Fruit fly (Drosophila melanogaster) whole organism, embryonic: ENCODE results near the gene CG34117.
A peak's percentile ranks its signal among the peaks of the same experiment; 100 is the strongest.

Experiments used
- Awh ChIP-seq: fragments of 200-800 bp; sonication (Bioruptor generic); IDR thresholded peaks from 2 replicates; pipeline ENCODE4, ENCODE4 v1.3.6; 2022; ENCODE audit warnings: missing biosample characterization, missing genetic modification characterization
- Blimp-1 ChIP-seq: fragments of 200-800 bp; sonication (Bioruptor generic); optimal IDR thresholded peaks from 3 replicates; lab custom pipeline; 2018; ENCODE audit warnings: missing biosample characterization, missing genetic modification characterization, mild to moderate bottlenecking, moderate library complexity, missing genetic modification reagents
- CG12236 ChIP-seq: fragments of 200-800 bp; sonication (Bioruptor generic); optimal IDR thresholded peaks from 2 replicates; lab custom pipeline; 2016; ENCODE audit warnings: missing biosample characterization, missing genetic modification characterization
- CG1233 ChIP-seq: fragments of 200-800 bp; sonication (Bioruptor generic); optimal IDR thresholded peaks from 4 replicates; lab custom pipeline; 2018; ENCODE audit warnings: missing biosample characterization, mild to moderate bottlenecking, missing genetic modification characterization
- CG13296 ChIP-seq: fragments of 200-800 bp; sonication (Bioruptor generic); optimal IDR thresholded peaks from 3 replicates; lab custom pipeline; 2018; ENCODE audit warnings: missing biosample characterization, mild to moderate bottlenecking, missing genetic modification characterization
- CG15269 ChIP-seq: fragments of 200-800 bp; sonication (Bioruptor generic); optimal IDR thresholded peaks from 2 replicates; lab custom pipeline; 2018; ENCODE audit warnings: missing biosample characterization, mild to moderate bottlenecking, missing genetic modification characterization, moderate library complexity
- CG1602 ChIP-seq: fragments of 200-800 bp; sonication (Bioruptor generic); optimal IDR thresholded peaks from 3 replicates; lab custom pipeline; 2016; ENCODE audit warnings: missing biosample characterization, missing genetic modification characterization
- CG17328 ChIP-seq: fragments of 200-800 bp; sonication (Bioruptor generic); IDR thresholded peaks from 2 replicates; pipeline ENCODE4 v1.3.6; 2022; ENCODE audit warnings: missing biosample characterization, missing genetic modification characterization
- CG2129 ChIP-seq: fragments of 200-800 bp; sonication (Bioruptor generic); IDR thresholded peaks from 2 replicates; pipeline ENCODE4 v1.3.6; 2022; ENCODE audit warnings: missing biosample characterization, missing genetic modification characterization; ENCODE audit not compliant: partially characterized antibody
- CG3847 ChIP-seq: fragments of 200-800 bp; sonication (Bioruptor generic); IDR thresholded peaks from 2 replicates; pipeline ENCODE4 v1.3.6; 2022; ENCODE audit warnings: missing biosample characterization, missing genetic modification characterization
- CG6854 ChIP-seq: fragments of 200-800 bp; sonication (Bioruptor generic); optimal IDR thresholded peaks from 3 replicates; lab custom pipeline; 2017; ENCODE audit warnings: missing biosample characterization, mild to moderate bottlenecking, missing genetic modification characterization
- CG7556 ChIP-seq: fragments of 200-800 bp; sonication (Bioruptor generic); optimal IDR thresholded peaks from 2 replicates; lab custom pipeline; 2017; ENCODE audit warnings: missing biosample characterization, mild to moderate bottlenecking, missing genetic modification characterization
- CG8388 ChIP-seq: fragments of 200-800 bp; sonication (Bioruptor generic); optimal IDR thresholded peaks from 2 replicates; lab custom pipeline; 2019; ENCODE audit warnings: missing biosample characterization, mild to moderate bottlenecking, missing genetic modification characterization, moderate library complexity
- Chrac-16 ChIP-seq: fragments of 200-800 bp; sonication (Bioruptor generic); optimal IDR thresholded peaks from 3 replicates; lab custom pipeline; 2016; ENCODE audit warnings: missing biosample characterization, missing genetic modification characterization
- D19A ChIP-seq: fragments of 200-800 bp; optimal IDR thresholded peaks from 3 replicates; lab custom pipeline; 2019; ENCODE audit warnings: missing biosample characterization, mild to moderate bottlenecking, missing genetic modification characterization, moderate library complexity
- Dll ChIP-seq: fragments of 200-800 bp; sonication (Bioruptor generic); IDR thresholded peaks from 4 replicates; pipeline ENCODE4 v1.3.6; 2022; ENCODE audit warnings: missing biosample characterization, missing genetic modification characterization; ENCODE audit not compliant: partially characterized antibody
- Doc3 ChIP-seq: fragments of 200-800 bp; sonication (Bioruptor generic); IDR thresholded peaks from 3 replicates; pipeline ENCODE4 v1.3.6; 2022; ENCODE audit warnings: missing biosample characterization, missing genetic modification characterization; ENCODE audit not compliant: partially characterized antibody
- E2f1 ChIP-seq: fragments of 200-800 bp; sonication (Bioruptor generic); IDR thresholded peaks from 2 replicates; pipeline ENCODE4 v1.3.6; 2022; ENCODE audit warnings: missing biosample characterization, missing genetic modification characterization
- Fer1 ChIP-seq: fragments of 200-800 bp; sonication (Bioruptor generic); optimal IDR thresholded peaks from 2 replicates; lab custom pipeline; 2017; ENCODE audit warnings: missing biosample characterization, mild to moderate bottlenecking, missing genetic modification characterization
- GATAe ChIP-seq: fragments of 200-800 bp; sonication (Bioruptor generic); conservative IDR thresholded peaks from 2 replicates; pipeline ENCODE4 v1.3.6; 2022; ENCODE audit warnings: missing biosample characterization, missing genetic modification characterization
- HLH54F ChIP-seq: fragments of 200-800 bp; sonication (Bioruptor generic); optimal IDR thresholded peaks from 3 replicates; lab custom pipeline; 2016; ENCODE audit warnings: missing biosample characterization, missing genetic modification characterization
- HLHmδ ChIP-seq: fragments of 200-800 bp; sonication (Bioruptor generic); optimal IDR thresholded peaks from 2 replicates; lab custom pipeline; 2018; ENCODE audit warnings: missing biosample characterization, mild to moderate bottlenecking, missing genetic modification characterization, moderate library complexity
- Max ChIP-seq: fragments of 200-800 bp; sonication (Bioruptor generic); optimal IDR thresholded peaks from 2 replicates; lab custom pipeline; 2016; ENCODE audit warnings: missing biosample characterization, mild to moderate bottlenecking, missing genetic modification characterization
- Mrtf ChIP-seq: fragments of 200-800 bp; sonication (Bioruptor generic); IDR thresholded peaks from 3 replicates; pipeline ENCODE4 v1.3.6; 2022; ENCODE audit warnings: missing biosample characterization, missing genetic modification characterization
- Neu2 ChIP-seq: fragments of 200-800 bp; sonication (Bioruptor generic); optimal IDR thresholded peaks from 3 replicates; lab custom pipeline; 2016; ENCODE audit warnings: missing biosample characterization, missing genetic modification characterization, borderline replicate concordance
- Oli ChIP-seq: fragments of 200-800 bp; sonication (Bioruptor generic); optimal IDR thresholded peaks from 2 replicates; lab custom pipeline; 2018; ENCODE audit warnings: missing biosample characterization, mild to moderate bottlenecking, missing genetic modification characterization, moderate library complexity
- Ravus ChIP-seq: fragments of 200-800 bp; sonication (Bioruptor generic); IDR thresholded peaks from 2 replicates; pipeline ENCODE4 v1.3.6; 2022; ENCODE audit warnings: missing biosample characterization, missing genetic modification characterization
- Side ChIP-seq: fragments of 200-800 bp; sonication (Bioruptor generic); optimal IDR thresholded peaks from 2 replicates; lab custom pipeline; 2016; ENCODE audit warnings: missing biosample characterization, missing genetic modification characterization
- TFAM ChIP-seq: fragments of 200-800 bp; sonication (Bioruptor generic); optimal IDR thresholded peaks from 2 replicates; lab custom pipeline; 2017; ENCODE audit warnings: missing biosample characterization, missing genetic modification characterization, inconsistent platforms
- Xbp1 ChIP-seq: fragments of 200-800 bp; sonication (Bioruptor generic); optimal IDR thresholded peaks from 3 replicates; lab custom pipeline; 2016; ENCODE audit warnings: missing biosample characterization, mild to moderate bottlenecking, missing genetic modification characterization
- YL-1 ChIP-seq: fragments of 200-800 bp; sonication (Bioruptor generic); optimal IDR thresholded peaks from 3 replicates; lab custom pipeline; 2017; ENCODE audit warnings: missing biosample characterization, mild to moderate bottlenecking, missing genetic modification characterization
- bcd ChIP-seq: fragments of 200-800 bp; sonication (Bioruptor generic); optimal IDR thresholded peaks from 2 replicates; lab custom pipeline; 2017; ENCODE audit warnings: missing biosample characterization, mild to moderate bottlenecking, missing genetic modification characterization
- bowl ChIP-seq: fragments of 200-800 bp; sonication (Bioruptor generic); IDR thresholded peaks from 2 replicates; pipeline ENCODE4 v1.3.6; 2022; ENCODE audit warnings: missing biosample characterization, missing genetic modification characterization
- cad ChIP-seq: fragments of >200 bp; optimal IDR thresholded peaks from 2 replicates; lab custom pipeline; 2017; ENCODE audit warnings: missing biosample characterization, missing genetic modification characterization
- dan ChIP-seq: fragments of 200-800 bp; sonication (Bioruptor generic); IDR thresholded peaks from 2 replicates; pipeline ENCODE4 v1.3.6; 2022; ENCODE audit warnings: missing biosample characterization, missing genetic modification characterization
- gce ChIP-seq: fragments of 200-800 bp; sonication (Bioruptor generic); IDR thresholded peaks from 3 replicates; pipeline ENCODE4 v1.3.6; 2022; ENCODE audit warnings: missing biosample characterization, missing genetic modification characterization
- grn ChIP-seq: fragments of 200-800 bp; sonication (Bioruptor generic); optimal IDR thresholded peaks from 3 replicates; lab custom pipeline; 2017; ENCODE audit warnings: missing biosample characterization, missing genetic modification characterization
- h ChIP-seq: fragments of >200 bp; optimal IDR thresholded peaks from 2 replicates; lab custom pipeline; 2017
- kah ChIP-seq: fragments of 200-800 bp; sonication (Bioruptor generic); optimal IDR thresholded peaks from 2 replicates; lab custom pipeline; 2018; ENCODE audit warnings: missing biosample characterization, mild to moderate bottlenecking, missing genetic modification characterization
- knrl ChIP-seq: fragments of 200-800 bp; sonication (Bioruptor generic); IDR thresholded peaks from 3 replicates; pipeline ENCODE4 v1.3.6; 2022; ENCODE audit warnings: missing biosample characterization, missing genetic modification characterization; ENCODE audit not compliant: partially characterized antibody
- lmd ChIP-seq: fragments of 200-800 bp; sonication (Bioruptor generic); IDR thresholded peaks from 2 replicates; pipeline ENCODE4 v1.3.6; 2022; ENCODE audit warnings: missing biosample characterization, missing genetic modification characterization
- nmo ChIP-seq: fragments of 200-800 bp; sonication (Bioruptor generic); optimal IDR thresholded peaks from 2 replicates; lab custom pipeline; 2018; ENCODE audit warnings: missing biosample characterization, mild to moderate bottlenecking, missing genetic modification characterization, moderate library complexity
- pho ChIP-seq: fragments of 200-800 bp; sonication (Bioruptor generic); optimal IDR thresholded peaks from 2 replicates; lab custom pipeline; 2016; ENCODE audit warnings: missing biosample characterization, missing genetic modification characterization
- pita ChIP-seq: fragments of 200-800 bp; sonication (Bioruptor generic); optimal IDR thresholded peaks from 2 replicates; lab custom pipeline; 2017; ENCODE audit warnings: missing biosample characterization, mild to moderate bottlenecking, missing genetic modification characterization
- pzg ChIP-seq: fragments of 200-800 bp; sonication (Bioruptor generic); optimal IDR thresholded peaks from 3 replicates; lab custom pipeline; 2018; ENCODE audit warnings: missing biosample characterization, mild to moderate bottlenecking, missing genetic modification characterization, moderate library complexity
- repo ChIP-seq: fragments of 200-800 bp; sonication (Bioruptor generic); optimal IDR thresholded peaks from 2 replicates; lab custom pipeline; 2016; ENCODE audit warnings: missing biosample characterization, missing genetic modification characterization
- sna ChIP-seq: fragments of 200-800 bp; sonication (Bioruptor generic); IDR thresholded peaks from 2 replicates; pipeline ENCODE4 v1.3.6; 2022; ENCODE audit warnings: missing biosample characterization, missing genetic modification characterization; ENCODE audit not compliant: partially characterized antibody
- sug ChIP-seq: fragments of 200-800 bp; optimal IDR thresholded peaks from 2 replicates; lab custom pipeline; 2019; ENCODE audit warnings: missing biosample characterization, mild to moderate bottlenecking, missing genetic modification characterization, moderate library complexity
- tap ChIP-seq: fragments of 200-800 bp; optimal IDR thresholded peaks from 3 replicates; lab custom pipeline; 2019; ENCODE audit warnings: missing biosample characterization, mild to moderate bottlenecking, missing genetic modification characterization, moderate library complexity
- tgo ChIP-seq: fragments of 200-800 bp; sonication (Bioruptor generic); IDR thresholded peaks from 3 replicates; pipeline ENCODE4 v1.3.6; 2022; ENCODE audit warnings: missing biosample characterization, missing genetic modification characterization
- twi ChIP-seq: fragments of 200-800 bp; optimal IDR thresholded peaks from 2 replicates; lab custom pipeline; 2019; ENCODE audit warnings: missing biosample characterization, mild to moderate bottlenecking, missing genetic modification characterization, moderate library complexity

Gene CG34117

DNA sequence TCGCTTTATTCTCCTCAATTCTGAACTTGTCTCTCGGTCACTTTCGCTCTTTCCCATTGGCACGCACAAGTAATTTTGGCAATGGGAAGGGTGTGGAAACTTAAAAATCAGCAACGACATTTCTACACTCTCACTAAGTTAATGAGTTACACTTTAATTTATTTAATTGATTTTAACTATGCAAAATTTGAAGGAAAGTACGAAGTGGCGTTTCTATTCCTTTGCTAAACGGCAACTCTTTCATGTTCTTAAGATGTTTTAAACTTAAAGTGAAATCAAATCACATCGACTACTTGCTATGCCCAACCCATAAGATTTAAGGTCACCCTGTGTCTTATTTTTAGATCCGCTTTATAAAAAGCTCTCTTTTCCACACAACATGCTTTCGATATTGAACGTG lies 29.4 kb downstream of the CG34117 start (continued):
- TF ChIP-seq GATAe = no peak
- peak; percentile 6 for TF ChIP-seq YL-1 (GFP tag; lab: Kevin White, UChicago)
- TF ChIP-seq Fer1 = peak; percentile 72
- no peak for TF ChIP-seq pzg
- TF ChIP-seq Oli (tag; lab: Kevin White, UChicago) = peak; percentile 32
- peak; percentile 54 for TF ChIP-seq tap (tag; lab: Kevin White, UChicago)
- TF ChIP-seq sug (tag; lab: Kevin White, UChicago) = peak; percentile 49
- no peak for TF ChIP-seq Doc3
- TF ChIP-seq bowl = no peak
- TF ChIP-seq CG17328 (GFP tag; lab: Robert Waterston, UW) = peak; percentile 34; the same call in 1 of the 2 replicates
- no peak for TF ChIP-seq HLHmδ (GFP tag; lab: Kevin White, UChicago)
- no peak for TF ChIP-seq twi
- TF ChIP-seq Side (GFP tag; lab: Kevin White, UChicago) = no peak
- TF ChIP-seq CG2129 = no peak
- TF ChIP-seq Awh = no peak
- TF ChIP-seq CG7556 = peak; percentile 50
- TF ChIP-seq repo (GFP tag; lab: Kevin White, UChicago) = no peak
- TF ChIP-seq Chrac-16 (GFP tag; lab: Kevin White, UChicago) = peak; percentile 26
- TF ChIP-seq knrl = no peak
- TF ChIP-seq dan (GFP tag; lab: Robert Waterston, UW) = no peak
- TF ChIP-seq CG1602 (GFP tag; lab: Kevin White, UChicago) = no peak
- TF ChIP-seq Mrtf (GFP tag; lab: Robert Waterston, UW) = 0 out of 3 replicates have a peak, but pooled peaks have one; percentile 25
- TF ChIP-seq D19A (tag; lab: Kevin White, UChicago) = peak; percentile 97
- TF ChIP-seq h (lab: Kevin White, UChicago) = no peak
- peak; percentile 22 for TF ChIP-seq CG6854 (GFP tag; lab: Kevin White, UChicago)
- TF ChIP-seq Ravus (GFP tag; lab: Robert Waterston, UW) = no peak
- TF ChIP-seq sna (GFP tag; lab: Robert Waterston, UW) = no peak
- no peak for TF ChIP-seq pita (GFP tag; lab: Kevin White, UChicago)
- peak; percentile 64; the same call in 2 of the 3 replicates for TF ChIP-seq tgo (GFP tag; lab: Robert Waterston, UW)
- TF ChIP-seq bcd (GFP tag; lab: Kevin White, UChicago) = peak; percentile 37
- no peak for TF ChIP-seq kah (GFP tag; lab: Kevin White, UChicago)
- TF ChIP-seq Neu2 (GFP tag; lab: Kevin White, UChicago) = no peak
- no peak; the same call in 1 of the 2 replicates for TF ChIP-seq CG3847
- no peak for TF ChIP-seq cad
- no peak for TF ChIP-seq TFAM (GFP tag; lab: Kevin White, UChicago)
- TF ChIP-seq grn (GFP tag; lab: Kevin White, UChicago) = no peak
- TF ChIP-seq Max (GFP tag; lab: Kevin White, UChicago) = peak; percentile 11
- TF ChIP-seq CG13296 (GFP tag; lab: Kevin White, UChicago) = peak; percentile 72
- no peak for TF ChIP-seq gce (GFP tag; lab: Robert Waterston, UW)
- TF ChIP-seq CG15269 = peak; percentile 81
- peak; percentile 62 for TF ChIP-seq Xbp1 (GFP tag; lab: Kevin White, UChicago)
- TF ChIP-seq HLH54F (GFP tag; lab: Kevin White, UChicago) = peak; percentile 31
- no peak for TF ChIP-seq nmo (GFP tag; lab: Kevin White, UChicago)
- TF ChIP-seq E2f1 (GFP tag; lab: Robert Waterston, UW) = peak; percentile 35; the same call in 1 of the 2 replicates
- TF ChIP-seq CG12236 = no peak
- TF ChIP-seq Dll = no peak
- no peak for TF ChIP-seq CG8388 (GFP tag; lab: Kevin White, UChicago)
- TF ChIP-seq CG1233 = peak; percentile 32
- TF ChIP-seq pho (GFP tag; lab: Kevin White, UChicago) = peak; percentile 55
- TF ChIP-seq Blimp-1 (GFP tag; lab: Kevin White, UChicago) = peak; percentile 33
- TF ChIP-seq lmd (GFP tag; lab: Robert Waterston, UW) = peak; percentile 70; the same call in 1 of the 2 replicates
